Worm (Caenorhabditis elegans) whole organism, young adult: ENCODE data around the gene rml-3.

Experiments used
- B0019.2 ChIP-seq: fragments of 200-800 bp; sonication (Bioruptor generic); conservative IDR thresholded peaks from 2 replicates; pipeline ENCODE4 v1.3.6; 2022; ENCODE audit warnings: missing genetic modification reagents, missing genetic modification characterization, missing compliant biosample characterization
- B0336.3 ChIP-seq: fragments of 200-800 bp; sonication (Bioruptor generic); IDR thresholded peaks from 2 replicates; pipeline ENCODE4 v1.3.6; 2022; ENCODE audit warnings: missing genetic modification characterization, missing compliant biosample characterization
- T07F8.4 ChIP-seq: sonication (generic microtip); optimal IDR thresholded peaks from 2 replicates; lab custom pipeline; 2016; ENCODE audit warnings: mild to moderate bottlenecking, missing genetic modification characterization, moderate library complexity, missing compliant biosample characterization
- ZK185.1 ChIP-seq: sonication (generic microtip); optimal IDR thresholded peaks from 2 replicates; lab custom pipeline; 2016; ENCODE audit warnings: mild to moderate bottlenecking, missing genetic modification characterization, missing compliant biosample characterization; ENCODE audit not compliant: poor library complexity, severe bottlenecking
- attf-5 ChIP-seq: fragments of 200-800 bp; sonication (Bioruptor generic); optimal IDR thresholded peaks from 2 replicates; lab custom pipeline; 2018; ENCODE audit warnings: mild to moderate bottlenecking, missing genetic modification characterization, missing compliant biosample characterization
- ceh-27 ChIP-seq: fragments of 200-800 bp; sonication (Bioruptor generic); optimal IDR thresholded peaks from 2 replicates; lab custom pipeline; 2018; ENCODE audit warnings: mild to moderate bottlenecking, missing genetic modification characterization, moderate library complexity, missing compliant biosample characterization
- chd-7 ChIP-seq: sonication (generic microtip); optimal IDR thresholded peaks from 2 replicates; lab custom pipeline; 2016; ENCODE audit warnings: mild to moderate bottlenecking, missing genetic modification characterization, moderate library complexity, missing compliant biosample characterization
- die-1 ChIP-seq: sonication (generic microtip); optimal IDR thresholded peaks from 2 replicates; lab custom pipeline; 2016; ENCODE audit warnings: missing genotype, mild to moderate bottlenecking, missing genetic modification characterization, missing compliant biosample characterization
- ekl-4 ChIP-seq: fragments of 200-800 bp; sonication (Bioruptor generic); IDR thresholded peaks from 2 replicates; pipeline ENCODE4 v1.3.6; 2022; ENCODE audit warnings: missing genetic modification reagents, missing genetic modification characterization, missing compliant biosample characterization
- fkh-3 ChIP-seq: sonication (generic microtip); optimal IDR thresholded peaks from 2 replicates; lab custom pipeline; 2016; ENCODE audit warnings: mild to moderate bottlenecking, missing genetic modification characterization, missing compliant biosample characterization
- hlh-26 ChIP-seq: fragments of 200-800 bp; sonication (Bioruptor generic); conservative IDR thresholded peaks from 2 replicates; pipeline ENCODE4 v1.3.6; 2022; ENCODE audit warnings: missing genetic modification reagents, missing genetic modification characterization, missing compliant biosample characterization
- lin-35 ChIP-seq, 3 experiments: fragments of 150-350 bp in 2 of 3; sonication (generic microtip) in 1 of 3; optimal IDR thresholded peaks; 2 replicates each; lab custom pipeline; 2014 to 2018; ENCODE audit warnings: missing biosample characterization in 3 of 3, missing genetic modification characterization in 3 of 3, missing genetic modification reagents in 3 of 3
- mxl-1 ChIP-seq: sonication (generic microtip); optimal IDR thresholded peaks from 2 replicates; lab custom pipeline; 2016; ENCODE audit warnings: missing genetic modification characterization, missing compliant biosample characterization
- nfya-2 ChIP-seq: fragments of 200-800 bp; sonication (Bioruptor generic); IDR thresholded peaks from 2 replicates; pipeline ENCODE4 v1.3.6; 2022; ENCODE audit warnings: missing genetic modification reagents, missing genetic modification characterization, missing compliant biosample characterization
- snpc-1.1 ChIP-seq: sonication (generic microtip); optimal IDR thresholded peaks from 2 replicates; lab custom pipeline; 2017; ENCODE audit warnings: missing genetic modification characterization, mild to moderate bottlenecking, missing compliant biosample characterization, antibody characterized with exemption, moderate library complexity, missing genotype, missing genetic modification reagents; ENCODE audit not compliant: insufficient read depth
- ztf-3 ChIP-seq: fragments of 200-800 bp; sonication (Bioruptor generic); optimal IDR thresholded peaks from 2 replicates; lab custom pipeline; 2018; ENCODE audit warnings: mild to moderate bottlenecking, missing genetic modification characterization, missing compliant biosample characterization

Gene rml-3

DNA sequence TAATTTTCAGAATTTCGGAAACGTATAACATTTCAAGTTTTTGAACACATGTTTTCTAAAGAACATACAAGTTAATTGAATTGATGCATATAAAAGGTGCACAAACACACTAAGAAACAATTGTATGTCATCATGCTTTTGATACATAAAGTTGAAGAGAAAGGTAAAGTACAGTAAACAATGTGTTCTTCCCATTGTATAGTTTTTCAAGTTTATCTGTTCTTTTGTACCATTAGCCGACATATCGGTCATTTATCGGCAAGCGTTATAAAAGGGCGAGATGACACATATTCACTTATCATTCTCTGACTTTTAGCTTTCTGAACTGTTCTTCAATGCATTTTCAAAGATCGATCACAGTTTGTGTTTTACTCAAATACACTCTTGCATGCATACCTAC lies 48.9 kb downstream of the rml-3 start, which contains the start of gene T13C5.9:
Gene T13C5.9 (plus strand): TSS at position 301 of the 400 bp plus-strand sequence.
- TF ChIP-seq B0019.2 (GFP tag; lab: Robert Waterston, UW) (no peak), ceh-27 (GFP tag; lab: Kevin White, UChicago) (no peak), T07F8.4 (no peak), fkh-3 (tag; lab: Kevin White, UChicago) (no peak), die-1 (tag; lab: Kevin White, UChicago) (no peak), hlh-26 (GFP tag; lab: Robert Waterston, UW) (no peak), B0336.3 (GFP tag; lab: Robert Waterston, UW) (no peak), ekl-4 (GFP tag; lab: Robert Waterston, UW) (no peak), mxl-1 (no peak), ztf-3 (GFP tag; lab: Kevin White, UChicago) (no peak), ZK185.1 (tag; lab: Kevin White, UChicago) (no peak), chd-7 (no peak), snpc-1.1 (tag; lab: Kevin White, UChicago) (no peak), attf-5 (no peak), lin-35 (GFP tag; optimal IDR thresholded peaks at IDR 0.05; lab: Kevin White, UChicago) (no peak), nfya-2 (GFP tag; lab: Robert Waterston, UW) (no peak)
